Worm (Caenorhabditis elegans): ENCODE data around the gene aipl-1.
A peak's percentile ranks its signal among the peaks of the same experiment; 100 is the strongest.

aipl-1 gene

ce11 chrV:15152010-15152409, 15.4 kb upstream of the aipl-1 start:
- no peak for TF ChIP-seq elt-1 (tag; optimal IDR thresholded peaks at IDR 0.05)
- TF ChIP-seq nfya-1 (tag; optimal IDR thresholded peaks at IDR 0.05; ENCODE audit: insufficient read depth): no peak
- no peak for TF ChIP-seq sea-2 (GFP tag; optimal IDR thresholded peaks at IDR 0.05)
- TF ChIP-seq hmg-11 (tag; optimal IDR thresholded peaks at IDR 0.05): no peak
- no peak for TF ChIP-seq nhr-25 (tag; optimal IDR thresholded peaks at IDR 0.05)
- no peak for TF ChIP-seq nhr-12 (tag; optimal IDR thresholded peaks at IDR 0.05)
- no peak for TF ChIP-seq ceh-9 (tag; optimal IDR thresholded peaks at IDR 0.05)

- no peak for TF ChIP-seq nhr-43 (tag; optimal IDR thresholded peaks at IDR 0.05; ENCODE audit: poor library complexity, severe bottlenecking)
Measured at ce11 chrV:15150661-15151060, 14.1 kb upstream of the aipl-1 start, which contains the start of gene T09F5.2. TSS of gene T09F5.2 (plus strand) at chrV:15150961.

ce11 chrV:15150176-15150575, 13.6 kb upstream of the aipl-1 start:
- TF ChIP-seq nfya-1 (tag; optimal IDR thresholded peaks at IDR 0.05; ENCODE audit: insufficient read depth) (peak; percentile 58), lin-39 (tag; optimal IDR thresholded peaks at IDR 0.05) (no peak)

ce11 chrV:15148800-15149199, 12.2 kb upstream of the aipl-1 start, which contains the start of gene T09F5.1:
TSS of gene T09F5.1 (plus strand) at chrV:15149100.
- TF ChIP-seq lsy-12 (tag; optimal IDR thresholded peaks at IDR 0.05): no peak

ce11 chrV:15147776-15148175, 11.2 kb upstream of the aipl-1 start, which contains the start of gene T09F5.20:
TSS of gene T09F5.20 (minus strand) at chrV:15147876.
- TF ChIP-seq nfya-1 (tag; optimal IDR thresholded peaks at IDR 0.05; ENCODE audit: insufficient read depth): no peak
- TF ChIP-seq ztf-11 (tag; optimal IDR thresholded peaks at IDR 0.05): no peak
- TF ChIP-seq lin-15B (tag; optimal IDR thresholded peaks at IDR 0.05): no peak
- TF ChIP-seq ceh-28 (tag; optimal IDR thresholded peaks at IDR 0.05): no peak
- TF ChIP-seq nhr-11 (tag; optimal IDR thresholded peaks at IDR 0.05): no peak
- no peak for TF ChIP-seq ceh-82 (tag; optimal IDR thresholded peaks at IDR 0.05)
- no peak for TF ChIP-seq sea-2 (GFP tag; optimal IDR thresholded peaks at IDR 0.05)

ce11 chrV:15143798-15144197, 7.2 kb upstream of the aipl-1 start, which contains the start of gene K08F9.4:
TSS of gene K08F9.4 (plus strand) at chrV:15144019.
- TF ChIP-seq nhr-77 (tag; optimal IDR thresholded peaks at IDR 0.05) (no peak), hmg-11 (tag; optimal IDR thresholded peaks at IDR 0.05) (peak; percentile 32), snpc-4 (tag; optimal IDR thresholded peaks at IDR 0.05) (peak; percentile 71), elt-3 (tag; optimal IDR thresholded peaks at IDR 0.05) (no peak), unc-39 (tag; optimal IDR thresholded peaks at IDR 0.05) (no peak), ZK546.5 (tag; optimal IDR thresholded peaks at IDR 0.05) (no peak), fkh-10 (GFP tag; optimal IDR thresholded peaks at IDR 0.05) (no peak), jun-1 (tag; optimal IDR thresholded peaks at IDR 0.05) (no peak), egl-27 (tag; optimal IDR thresholded peaks at IDR 0.05) (no peak), skn-1 (tag; optimal IDR thresholded peaks at IDR 0.05) (no peak), lin-39 (tag; optimal IDR thresholded peaks at IDR 0.05) (no peak), nfya-1 (tag; optimal IDR thresholded peaks at IDR 0.05; ENCODE audit: insufficient read depth) (peak; percentile 71), nhr-76 (tag; optimal IDR thresholded peaks at IDR 0.05) (no peak), pha-4 (tag; optimal IDR thresholded peaks at IDR 0.05) (peak; percentile 93), pqm-1 (tag; optimal IDR thresholded peaks at IDR 0.05) (no peak), ztf-11 (tag; optimal IDR thresholded peaks at IDR 0.05) (no peak), egl-5 (tag; optimal IDR thresholded peaks at IDR 0.05) (no peak), mml-1 (tag; optimal IDR thresholded peaks at IDR 0.05) (no peak), ceh-82 (tag; optimal IDR thresholded peaks at IDR 0.05) (no peak), zag-1 (tag; optimal IDR thresholded peaks at IDR 0.05) (no peak), lin-15B (tag; optimal IDR thresholded peaks at IDR 0.05) (peak; percentile 87), nhr-12 (tag; optimal IDR thresholded peaks at IDR 0.05) (no peak), R02D3.7 (tag; optimal IDR thresholded peaks at IDR 0.05) (no peak), nhr-67 (tag; optimal IDR thresholded peaks at IDR 0.05) (no peak), elt-2 (tag; optimal IDR thresholded peaks at IDR 0.05) (peak; percentile 7), ceh-9 (tag; optimal IDR thresholded peaks at IDR 0.05) (no peak), nhr-23 (tag; optimal IDR thresholded peaks at IDR 0.05) (peak; percentile 92), elt-1 (tag; optimal IDR thresholded peaks at IDR 0.05) (no peak), nhr-25 (tag; optimal IDR thresholded peaks at IDR 0.05) (peak; percentile 49), fos-1 (tag; optimal IDR thresholded peaks at IDR 0.05) (no peak), nhr-11 (tag; optimal IDR thresholded peaks at IDR 0.05) (no peak), aly-2 (tag; optimal IDR thresholded peaks at IDR 0.05) (no peak), fkh-2 (tag; optimal IDR thresholded peaks at IDR 0.05) (no peak), nhr-28 (tag; optimal IDR thresholded peaks at IDR 0.05) (no peak), daf-12 (tag; optimal IDR thresholded peaks at IDR 0.05) (no peak), mdl-1 (tag; optimal IDR thresholded peaks at IDR 0.05) (no peak), sea-2 (GFP tag; optimal IDR thresholded peaks at IDR 0.05) (no peak), ztf-4 (tag; optimal IDR thresholded peaks at IDR 0.05) (no peak), tbx-2 (tag; optimal IDR thresholded peaks at IDR 0.05) (no peak)
